Worm (Caenorhabditis elegans) whole organism, early embryonic: Measurements from ENCODE around the gene F20E11.18.

Experiments used
- B0310.2 ChIP-seq: sonication (generic microtip); optimal IDR thresholded peaks from 2 replicates; lab custom pipeline; 2016; ENCODE audit warnings: mild to moderate bottlenecking, missing genetic modification characterization, missing compliant biosample characterization
- F13C5.2 ChIP-seq: sonication (generic microtip); optimal IDR thresholded peaks from 2 replicates; lab custom pipeline; 2017; ENCODE audit warnings: mild to moderate bottlenecking, missing genetic modification characterization, inconsistent platforms, missing compliant biosample characterization
- aly-1 ChIP-seq: sonication (generic microtip); optimal IDR thresholded peaks from 2 replicates; lab custom pipeline; 2016; ENCODE audit warnings: missing genetic modification characterization, missing compliant biosample characterization
- ama-1 ChIP-seq: fragments of 150-350 bp; optimal IDR thresholded peaks from 2 replicates; lab custom pipeline; 2014
- ceh-13 ChIP-seq: fragments of 200-800 bp; sonication (Bioruptor generic); optimal IDR thresholded peaks from 2 replicates; lab custom pipeline; 2018; ENCODE audit warnings: mild to moderate bottlenecking, missing genetic modification characterization, missing compliant biosample characterization
- ceh-36 ChIP-seq: sonication (generic microtip); optimal IDR thresholded peaks from 2 replicates; lab custom pipeline; 2016; ENCODE audit warnings: missing genetic modification characterization, inconsistent platforms, missing compliant biosample characterization
- ets-7 ChIP-seq: sonication (generic microtip); optimal IDR thresholded peaks from 2 replicates; lab custom pipeline; 2016; ENCODE audit warnings: missing genotype, missing genetic modification characterization, missing compliant biosample characterization
- flt-1 ChIP-seq: fragments of 200-800 bp; sonication (Bioruptor generic); IDR thresholded peaks from 2 replicates; pipeline ENCODE4 v1.3.6; 2022; ENCODE audit warnings: missing genetic modification characterization, missing compliant biosample characterization
- hmbx-1 ChIP-seq: sonication (generic microtip); optimal IDR thresholded peaks from 2 replicates; lab custom pipeline; 2016; ENCODE audit warnings: mild to moderate bottlenecking, missing genetic modification characterization, missing compliant biosample characterization
- hmg-4 ChIP-seq: fragments of 200-800 bp; sonication (Bioruptor generic); optimal IDR thresholded peaks from 2 replicates; lab custom pipeline; 2018; ENCODE audit warnings: mild to moderate bottlenecking, missing genetic modification characterization, missing compliant biosample characterization
- hnd-1 ChIP-seq: sonication (generic microtip); optimal IDR thresholded peaks from 2 replicates; lab custom pipeline; 2016; ENCODE audit warnings: missing genetic modification characterization, missing compliant biosample characterization
- pes-1 ChIP-seq: fragments of 200-800 bp; sonication (Bioruptor generic); IDR thresholded peaks from 2 replicates; pipeline ENCODE4 v1.3.6; 2022; ENCODE audit warnings: missing genetic modification reagents, missing genetic modification characterization, missing compliant biosample characterization
- scrt-1 ChIP-seq: fragments of 200-800 bp; sonication (Bioruptor generic); IDR thresholded peaks from 2 replicates; pipeline ENCODE4 v1.3.6; 2022; ENCODE audit warnings: missing genetic modification characterization, missing compliant biosample characterization
- sea-1 ChIP-seq: fragments of 200-800 bp; sonication (Bioruptor generic); conservative IDR thresholded peaks from 2 replicates; pipeline ENCODE4 v1.3.6; 2022; ENCODE audit warnings: missing genetic modification characterization, missing compliant biosample characterization
- tbx-11 ChIP-seq: fragments of 200-800 bp; sonication (Bioruptor generic); IDR thresholded peaks from 2 replicates; pipeline ENCODE4 v1.3.6; 2022; ENCODE audit warnings: missing genetic modification characterization, missing compliant biosample characterization
- tbx-37 ChIP-seq: fragments of 200-800 bp; sonication (Bioruptor generic); conservative IDR thresholded peaks from 2 replicates; pipeline ENCODE4 v1.3.6; 2022; ENCODE audit warnings: missing genetic modification reagents, missing genetic modification characterization, missing compliant biosample characterization
- tra-4 ChIP-seq: sonication (generic microtip); optimal IDR thresholded peaks from 2 replicates; lab custom pipeline; 2017; ENCODE audit warnings: missing genetic modification characterization, missing compliant biosample characterization

F20E11.18 gene

DNA sequence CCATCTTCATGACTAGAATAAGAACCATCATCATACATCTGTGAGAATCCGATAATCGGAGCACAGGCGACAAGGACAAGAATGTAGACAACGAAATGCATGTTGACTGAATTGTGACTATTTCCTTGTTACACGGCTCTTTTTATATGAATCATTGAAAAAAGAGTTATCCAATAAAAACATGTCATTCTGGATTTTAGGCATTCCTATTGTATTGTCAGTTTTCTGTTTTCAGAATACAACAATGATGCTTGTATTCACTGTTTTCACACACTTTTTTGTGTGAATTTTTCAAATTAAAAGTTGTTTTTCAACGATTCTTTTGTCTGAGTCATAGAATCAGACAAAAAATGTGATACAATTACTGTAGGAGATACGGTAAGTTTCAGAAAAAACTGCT is at the start of gene F20E11.18:
Gene F20E11.18 (minus strand): TSS at position 101 of the 400 bp plus-strand sequence.
- no peak for TF ChIP-seq sea-1 (GFP tag; lab: Robert Waterston, UW)
- TF ChIP-seq tbx-11 (GFP tag; lab: Robert Waterston, UW): no peak
- TF ChIP-seq ets-7 (tag; lab: Kevin White, UChicago): no peak
- no peak for TF ChIP-seq ceh-13 (GFP tag; lab: Kevin White, UChicago)
- no peak for TF ChIP-seq aly-1 (tag; lab: Kevin White, UChicago)
- TF ChIP-seq flt-1 (GFP tag; lab: Robert Waterston, UW): no peak
- no peak for TF ChIP-seq tbx-37 (GFP tag; lab: Robert Waterston, UW)
- TF ChIP-seq ama-1: no peak
- TF ChIP-seq scrt-1 (GFP tag; lab: Robert Waterston, UW): no peak
- TF ChIP-seq F13C5.2: no peak
- no peak for TF ChIP-seq B0310.2 (tag; lab: Kevin White, UChicago)

DNA sequence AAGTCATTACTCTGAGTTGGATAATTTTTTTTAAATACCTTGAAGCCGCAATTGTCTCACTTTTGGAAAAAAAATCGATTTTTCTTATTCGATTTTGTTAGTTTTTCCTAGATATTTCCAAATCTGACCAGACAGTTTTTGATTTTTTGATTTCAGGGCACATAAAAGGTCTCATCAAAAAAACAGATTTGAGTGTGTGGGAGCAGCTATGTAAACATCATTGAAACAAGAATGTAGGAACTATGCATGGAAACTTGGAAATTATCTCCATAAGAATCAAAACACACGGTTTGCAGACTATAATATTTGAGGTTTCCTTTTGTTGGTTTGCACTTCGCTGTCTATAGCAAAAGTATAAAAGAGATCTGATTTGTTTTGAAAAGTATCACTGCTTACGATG is 49.6 kb upstream of the F20E11.18 start, which contains the start of gene scl-24:
Gene scl-24 (plus strand): TSS at position 301 of the 400 bp plus-strand sequence.
- TF ChIP-seq sea-1 (GFP tag; lab: Robert Waterston, UW): no peak
- no peak for TF ChIP-seq aly-1 (tag; lab: Kevin White, UChicago)
- no peak for TF ChIP-seq ama-1
- no peak for TF ChIP-seq tbx-37 (GFP tag; lab: Robert Waterston, UW)
- TF ChIP-seq ceh-13 (GFP tag; lab: Kevin White, UChicago): no peak
- TF ChIP-seq hmbx-1 (tag; lab: Kevin White, UChicago): no peak

DNA sequence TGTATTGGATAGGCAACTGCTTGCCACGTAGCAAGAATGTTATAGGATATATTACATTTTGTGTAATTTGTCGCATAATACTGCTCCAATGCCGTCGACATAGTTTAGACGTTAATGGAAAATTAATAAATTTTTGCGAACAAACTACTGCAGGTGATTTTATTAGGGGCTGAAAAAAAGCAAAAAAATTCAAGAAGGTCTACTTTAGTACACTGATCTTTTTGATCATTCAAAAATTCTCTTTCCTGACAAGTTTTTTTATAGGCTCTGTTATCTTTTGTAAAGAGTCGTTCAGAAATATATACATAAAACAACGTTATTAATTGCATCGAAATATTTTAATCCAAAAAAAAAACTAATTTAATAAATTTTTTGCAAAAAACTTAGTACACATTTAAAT is 48.7 kb upstream of the F20E11.18 start, which contains the start of gene srh-111:
Gene srh-111 (minus strand): TSS at position 101 of the 400 bp plus-strand sequence.
- TF ChIP-seq ama-1 (no peak), flt-1 (GFP tag; lab: Robert Waterston, UW) (no peak), hmbx-1 (tag; lab: Kevin White, UChicago) (no peak), scrt-1 (GFP tag; lab: Robert Waterston, UW) (no peak), pes-1 (no peak), hnd-1 (tag; lab: Kevin White, UChicago) (no peak), aly-1 (tag; lab: Kevin White, UChicago) (no peak), tbx-37 (GFP tag; lab: Robert Waterston, UW) (no peak), tra-4 (no peak), ets-7 (tag; lab: Kevin White, UChicago) (no peak), sea-1 (GFP tag; lab: Robert Waterston, UW) (no peak), tbx-11 (GFP tag; lab: Robert Waterston, UW) (no peak), hmg-4 (GFP tag; lab: Kevin White, UChicago) (no peak), B0310.2 (tag; lab: Kevin White, UChicago) (no peak)

DNA sequence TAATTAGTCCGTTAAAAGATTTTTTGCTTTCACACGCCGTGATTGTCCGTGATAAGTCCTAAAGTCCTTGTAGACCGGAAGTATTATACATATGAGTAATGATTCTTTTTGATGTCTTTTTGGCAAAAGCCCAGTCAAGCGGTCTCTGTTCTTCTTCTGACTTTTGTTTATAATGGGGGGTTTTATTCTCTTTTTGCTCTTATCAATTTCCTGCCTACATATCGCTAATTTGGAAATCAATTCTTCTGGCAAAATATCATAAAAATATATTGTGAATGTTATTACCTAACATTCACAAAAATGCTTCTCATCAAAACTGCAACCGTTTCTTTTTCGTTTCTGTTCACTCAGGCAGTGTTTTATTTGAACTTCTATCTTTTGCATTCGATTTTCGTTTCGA is 40.1 kb upstream of the F20E11.18 start, which contains the start of gene srbc-61:
Gene srbc-61 (plus strand): TSS at position 301 of the 400 bp plus-strand sequence.
- no peak for TF ChIP-seq hnd-1 (tag; lab: Kevin White, UChicago)
- no peak for TF ChIP-seq ceh-36 (tag; lab: Kevin White, UChicago)
- no peak for TF ChIP-seq scrt-1 (GFP tag; lab: Robert Waterston, UW)
- TF ChIP-seq sea-1 (GFP tag; lab: Robert Waterston, UW): no peak
- no peak for TF ChIP-seq ets-7 (tag; lab: Kevin White, UChicago)
- TF ChIP-seq pes-1: no peak
- TF ChIP-seq B0310.2 (tag; lab: Kevin White, UChicago): no peak
- TF ChIP-seq tbx-11 (GFP tag; lab: Robert Waterston, UW): no peak
- no peak for TF ChIP-seq ama-1
- no peak for TF ChIP-seq hmg-4 (GFP tag; lab: Kevin White, UChicago)
- TF ChIP-seq F13C5.2: no peak
- TF ChIP-seq aly-1 (tag; lab: Kevin White, UChicago): no peak
- no peak for TF ChIP-seq tra-4
- no peak for TF ChIP-seq hmbx-1 (tag; lab: Kevin White, UChicago)
- no peak for TF ChIP-seq ceh-13 (GFP tag; lab: Kevin White, UChicago)
- no peak for TF ChIP-seq flt-1 (GFP tag; lab: Robert Waterston, UW)
- TF ChIP-seq tbx-37 (GFP tag; lab: Robert Waterston, UW): no peak

DNA sequence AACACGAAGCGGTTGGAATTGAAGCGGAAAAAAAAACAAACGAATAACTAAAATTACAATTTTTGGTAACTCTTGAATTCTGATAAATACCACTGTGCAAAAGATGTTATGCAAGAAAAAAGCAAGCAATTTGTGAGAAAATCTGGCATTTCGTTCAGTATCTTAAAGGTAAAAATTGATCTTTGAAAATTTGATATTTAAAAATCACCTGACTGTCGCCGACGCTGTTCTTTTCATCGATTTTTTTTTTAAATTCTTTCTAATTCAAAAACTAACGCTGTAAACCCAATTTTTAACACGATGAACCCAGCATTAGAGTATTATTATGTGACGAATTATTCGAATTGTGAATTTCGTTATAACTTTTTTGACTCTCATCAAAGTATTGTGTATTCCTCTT is 37.3 kb upstream of the F20E11.18 start, which contains the start of gene srh-123:
Gene srh-123 (plus strand): TSS at position 301 of the 400 bp plus-strand sequence.
- TF ChIP-seq ets-7 (tag; lab: Kevin White, UChicago) (no peak), flt-1 (GFP tag; lab: Robert Waterston, UW) (no peak), pes-1 (no peak), F13C5.2 (no peak), tbx-37 (GFP tag; lab: Robert Waterston, UW) (no peak), sea-1 (GFP tag; lab: Robert Waterston, UW) (no peak)

DNA sequence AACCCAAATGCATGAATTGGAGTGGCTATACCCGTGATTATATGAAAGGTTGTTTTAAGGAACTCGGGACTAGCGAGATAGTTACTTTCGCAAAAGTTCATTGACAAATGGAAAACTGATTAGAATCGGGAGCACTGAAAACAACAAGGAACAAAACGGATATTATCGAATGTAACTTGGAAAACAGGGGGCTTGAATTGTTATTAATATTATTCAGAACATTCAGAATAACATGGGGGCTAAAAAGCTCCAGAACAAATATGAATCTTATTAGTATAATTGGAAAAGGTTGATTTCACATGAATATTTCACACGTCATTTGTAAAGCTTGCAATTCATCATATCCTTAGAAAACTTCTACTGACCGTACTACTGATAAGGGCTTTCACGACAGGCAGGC is 35.2 kb upstream of the F20E11.18 start, which contains the start of gene srh-235:
Gene srh-235 (minus strand): TSS at position 101 of the 400 bp plus-strand sequence.
- TF ChIP-seq ceh-36 (tag; lab: Kevin White, UChicago): no peak
- no peak for TF ChIP-seq ama-1
- TF ChIP-seq scrt-1 (GFP tag; lab: Robert Waterston, UW): no peak
- no peak for TF ChIP-seq aly-1 (tag; lab: Kevin White, UChicago)
- no peak for TF ChIP-seq sea-1 (GFP tag; lab: Robert Waterston, UW)
- no peak for TF ChIP-seq tbx-37 (GFP tag; lab: Robert Waterston, UW)
- TF ChIP-seq F13C5.2: no peak
- no peak for TF ChIP-seq hmbx-1 (tag; lab: Kevin White, UChicago)
- no peak for TF ChIP-seq tra-4
- TF ChIP-seq ets-7 (tag; lab: Kevin White, UChicago): no peak
- no peak for TF ChIP-seq tbx-11 (GFP tag; lab: Robert Waterston, UW)
- TF ChIP-seq B0310.2 (tag; lab: Kevin White, UChicago): no peak
- no peak for TF ChIP-seq hnd-1 (tag; lab: Kevin White, UChicago)

DNA sequence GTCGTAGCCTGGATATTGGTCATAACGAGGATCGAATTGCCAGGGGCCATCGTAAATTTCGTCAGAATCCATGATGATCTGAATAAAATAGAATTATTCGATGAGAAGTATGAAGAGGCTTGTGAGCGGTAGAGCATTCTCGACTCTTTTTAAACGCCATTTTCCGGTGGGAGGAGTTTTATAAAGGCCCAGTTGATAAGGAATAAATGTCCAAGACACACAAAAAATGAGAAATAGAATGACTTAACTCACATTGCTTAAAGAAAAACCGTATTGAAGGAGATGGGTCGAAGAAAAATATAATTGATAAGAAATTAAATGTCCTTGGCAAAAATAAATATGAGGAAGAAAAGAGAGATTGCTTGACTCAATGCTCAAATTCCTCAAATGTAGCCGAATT is 32.8 kb upstream of the F20E11.18 start, which contains the start of gene F20E11.17:
Gene F20E11.17 (minus strand): TSS at position 101 of the 400 bp plus-strand sequence.
- TF ChIP-seq B0310.2 (tag; lab: Kevin White, UChicago) (no peak), tbx-37 (GFP tag; lab: Robert Waterston, UW) (no peak), ceh-13 (GFP tag; lab: Kevin White, UChicago) (no peak), ceh-36 (tag; lab: Kevin White, UChicago) (no peak), ama-1 (no peak), sea-1 (GFP tag; lab: Robert Waterston, UW) (no peak), hmg-4 (GFP tag; lab: Kevin White, UChicago) (no peak), hnd-1 (tag; lab: Kevin White, UChicago) (no peak), flt-1 (GFP tag; lab: Robert Waterston, UW) (no peak), tbx-11 (GFP tag; lab: Robert Waterston, UW) (no peak), F13C5.2 (no peak), ets-7 (tag; lab: Kevin White, UChicago) (no peak), hmbx-1 (tag; lab: Kevin White, UChicago) (no peak), aly-1 (tag; lab: Kevin White, UChicago) (no peak), scrt-1 (GFP tag; lab: Robert Waterston, UW) (no peak), pes-1 (no peak), tra-4 (no peak)
